Worm (Caenorhabditis elegans) whole organism, early embryonic: Measurements from ENCODE around the gene F25G6.9.

Experiments
- F13C5.2 ChIP-seq: sonication (generic microtip); optimal IDR thresholded peaks from 2 replicates; lab custom pipeline; 2017; ENCODE audit warnings: mild to moderate bottlenecking, missing genetic modification characterization, inconsistent platforms, missing compliant biosample characterization
- aly-1 ChIP-seq: sonication (generic microtip); optimal IDR thresholded peaks from 2 replicates; lab custom pipeline; 2016; ENCODE audit warnings: missing genetic modification characterization, missing compliant biosample characterization
- ama-1 ChIP-seq: fragments of 150-350 bp; optimal IDR thresholded peaks from 2 replicates; lab custom pipeline; 2014
- ceh-13 ChIP-seq: fragments of 200-800 bp; sonication (Bioruptor generic); optimal IDR thresholded peaks from 2 replicates; lab custom pipeline; 2018; ENCODE audit warnings: mild to moderate bottlenecking, missing genetic modification characterization, missing compliant biosample characterization
- ets-7 ChIP-seq: sonication (generic microtip); optimal IDR thresholded peaks from 2 replicates; lab custom pipeline; 2016; ENCODE audit warnings: missing genotype, missing genetic modification characterization, missing compliant biosample characterization
- flt-1 ChIP-seq: fragments of 200-800 bp; sonication (Bioruptor generic); IDR thresholded peaks from 2 replicates; pipeline ENCODE4 v1.3.6; 2022; ENCODE audit warnings: missing genetic modification characterization, missing compliant biosample characterization
- tbx-11 ChIP-seq: fragments of 200-800 bp; sonication (Bioruptor generic); IDR thresholded peaks from 2 replicates; pipeline ENCODE4 v1.3.6; 2022; ENCODE audit warnings: missing genetic modification characterization, missing compliant biosample characterization

DNA sequence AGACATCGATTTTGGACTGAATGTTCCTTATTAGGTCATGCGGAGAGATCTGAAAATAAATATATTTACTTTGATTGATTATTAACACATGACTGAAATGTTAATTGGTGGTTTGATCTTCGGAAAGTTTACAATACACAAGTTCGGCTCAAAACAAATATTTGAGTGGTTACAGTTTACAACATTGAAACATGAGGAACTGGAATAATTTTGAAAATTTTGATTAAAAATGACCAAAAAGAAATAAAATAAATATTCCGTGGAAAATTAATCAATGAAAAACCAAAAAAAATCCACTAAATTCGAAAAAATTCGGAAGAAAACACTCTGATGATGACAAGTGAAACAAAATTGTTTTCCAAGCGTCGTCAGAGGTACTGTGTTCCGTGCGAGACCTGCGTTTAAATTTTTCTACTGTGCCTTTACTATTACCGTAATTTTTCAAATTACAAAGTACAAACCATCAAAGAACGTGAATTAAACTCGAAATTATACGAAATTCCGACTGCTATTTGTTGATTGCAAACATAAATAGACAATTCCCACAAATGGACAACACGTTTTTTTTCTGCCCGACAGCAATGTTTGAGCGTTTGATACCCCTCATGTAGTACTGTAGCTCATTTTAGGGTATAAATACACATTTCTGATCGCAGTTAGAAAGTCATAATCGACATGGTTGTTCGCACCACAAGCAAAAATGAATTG, 48.8 kb downstream of the F25G6.9 start, which contains the start of the genes F45F2.11 and otpl-7:
- TF ChIP-seq ceh-13 (no peak), ama-1 (lab: Kevin White, UChicago) (no peak), ets-7 (no peak), flt-1 (GFP tag; lab: Robert Waterston, UW) (no peak), tbx-11 (GFP tag; lab: Robert Waterston, UW) (no peak), aly-1 (tag; lab: Kevin White, UChicago) (no peak), F13C5.2 (no peak)
